Worm (Caenorhabditis elegans) whole organism, mixed stage, embryonic: Measurements from ENCODE around the gene ttr-13.

Experiments used
- ces-1 ChIP-seq: fragments of 150-350 bp; optimal IDR thresholded peaks from 2 replicates; lab custom pipeline; 2014; ENCODE audit warnings: missing biosample characterization, missing genetic modification reagents, missing genetic modification characterization
- cnd-1 ChIP-seq: fragments of 200-800 bp; sonication (Bioruptor generic); optimal IDR thresholded peaks from 2 replicates; lab custom pipeline; 2018; ENCODE audit warnings: mild to moderate bottlenecking, missing genetic modification characterization, missing compliant biosample characterization
- drap-1 ChIP-seq: fragments of 200-800 bp; sonication (Bioruptor generic); optimal IDR thresholded peaks from 3 replicates; lab custom pipeline; 2018; ENCODE audit warnings: mild to moderate bottlenecking, missing genetic modification characterization, missing compliant biosample characterization
- elt-3 ChIP-seq: fragments of 150-350 bp; optimal IDR thresholded peaks from 2 replicates; lab custom pipeline; 2014; ENCODE audit warnings: missing biosample characterization, missing genetic modification characterization
- lin-13 ChIP-seq: fragments of 150-350 bp; optimal IDR thresholded peaks from 2 replicates; lab custom pipeline; 2014; ENCODE audit warnings: missing biosample characterization, missing genetic modification characterization
- nhr-28 ChIP-seq: fragments of 150-350 bp; optimal IDR thresholded peaks from 2 replicates; lab custom pipeline; 2014; ENCODE audit warnings: missing biosample characterization, missing genetic modification characterization
- snpc-4 ChIP-seq: fragments of 150-350 bp; optimal IDR thresholded peaks from 2 replicates; lab custom pipeline; 2014; ENCODE audit warnings: missing biosample characterization, missing genetic modification characterization
- unc-39 ChIP-seq: fragments of 150-350 bp; optimal IDR thresholded peaks from 2 replicates; lab custom pipeline; 2014; ENCODE audit warnings: missing biosample characterization, missing genetic modification characterization
- unc-62 ChIP-seq: fragments of 150-350 bp; optimal IDR thresholded peaks from 2 replicates; lab custom pipeline; 2014; ENCODE audit warnings: missing biosample characterization, missing genetic modification reagents, missing genetic modification characterization
- ztf-11 ChIP-seq: fragments of 150-350 bp; optimal IDR thresholded peaks from 2 replicates; lab custom pipeline; 2014; ENCODE audit warnings: missing biosample characterization, missing genetic modification characterization

DNA sequence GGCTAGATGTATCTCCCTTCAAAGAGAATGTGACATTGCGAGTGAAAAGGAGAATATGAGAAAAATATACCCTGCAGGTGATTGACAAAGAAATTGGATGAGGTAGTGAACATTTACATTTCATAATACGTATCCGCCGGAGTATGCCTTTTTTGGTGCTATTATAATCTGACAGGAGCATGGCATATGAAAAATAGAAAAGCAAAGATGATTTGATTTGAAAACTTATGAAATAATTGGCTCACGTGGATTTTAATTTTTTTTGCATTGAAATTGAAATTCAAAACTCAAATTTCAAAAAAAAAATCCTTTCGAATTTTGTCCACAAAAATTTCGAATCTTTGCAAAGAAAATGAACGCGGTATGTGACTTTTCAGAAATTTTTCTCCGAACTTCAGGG is 33.7 kb downstream of the ttr-13 start, which contains the start of gene ttr-11:
- TF ChIP-seq lin-13 = no peak
- TF ChIP-seq nhr-28 (tag; lab: Kevin White, UChicago) = no peak
- no peak for TF ChIP-seq drap-1 (GFP tag; lab: Kevin White, UChicago)
- TF ChIP-seq cnd-1 (tag; lab: Kevin White, UChicago) = no peak
- TF ChIP-seq unc-62 (GFP tag; lab: Kevin White, UChicago) = no peak
- no peak for TF ChIP-seq ztf-11 (tag; lab: Kevin White, UChicago)
- no peak for TF ChIP-seq elt-3
- TF ChIP-seq snpc-4 (tag; lab: Kevin White, UChicago) = no peak
- no peak for TF ChIP-seq unc-39 (tag; lab: Kevin White, UChicago)
- no peak for TF ChIP-seq ces-1 (GFP tag; lab: Kevin White, UChicago)
